Worm (Caenorhabditis elegans) whole organism, mixed stage, embryonic: ENCODE results near the gene irld-14.

Experiments used
- M03D4.4 ChIP-seq: sonication (generic microtip); optimal IDR thresholded peaks from 2 replicates; lab custom pipeline; 2017; ENCODE audit warnings: mild to moderate bottlenecking, missing genetic modification characterization, missing compliant biosample characterization
- bed-3 ChIP-seq: fragments of 200-800 bp; sonication (Bioruptor generic); optimal IDR thresholded peaks from 3 replicates; lab custom pipeline; 2018; ENCODE audit warnings: mild to moderate bottlenecking, missing genetic modification characterization, moderate library complexity, missing compliant biosample characterization
- ceh-39 ChIP-seq: fragments of 150-350 bp; optimal IDR thresholded peaks from 2 replicates; lab custom pipeline; 2014; ENCODE audit warnings: missing biosample characterization, missing genetic modification characterization
- ces-1 ChIP-seq: fragments of 150-350 bp; optimal IDR thresholded peaks from 2 replicates; lab custom pipeline; 2014; ENCODE audit warnings: missing biosample characterization, missing genetic modification reagents, missing genetic modification characterization
- elt-1 ChIP-seq: sonication (generic microtip); optimal IDR thresholded peaks from 2 replicates; lab custom pipeline; 2017; ENCODE audit warnings: missing genetic modification characterization, mild to moderate bottlenecking, missing compliant biosample characterization, antibody characterized with exemption, moderate library complexity, borderline replicate concordance; ENCODE audit not compliant: insufficient read depth
- elt-3 ChIP-seq: fragments of 150-350 bp; optimal IDR thresholded peaks from 2 replicates; lab custom pipeline; 2014; ENCODE audit warnings: missing biosample characterization, missing genetic modification characterization
- flh-1 ChIP-seq: fragments of 200-800 bp; sonication (Bioruptor generic); optimal IDR thresholded peaks from 2 replicates; lab custom pipeline; 2018; ENCODE audit warnings: mild to moderate bottlenecking, missing genetic modification characterization, moderate library complexity, missing compliant biosample characterization
- ham-2 ChIP-seq: fragments of 200-800 bp; sonication (Bioruptor generic); optimal IDR thresholded peaks from 2 replicates; lab custom pipeline; 2018; ENCODE audit warnings: mild to moderate bottlenecking, missing genetic modification characterization, missing compliant biosample characterization
- hlh-1 ChIP-seq: fragments of 150-350 bp; optimal IDR thresholded peaks from 2 replicates; lab custom pipeline; 2014; ENCODE audit warnings: missing biosample characterization, missing genetic modification reagents, missing genetic modification characterization
- lin-13 ChIP-seq: fragments of 150-350 bp; optimal IDR thresholded peaks from 2 replicates; lab custom pipeline; 2014; ENCODE audit warnings: missing biosample characterization, missing genetic modification characterization
- lin-32 ChIP-seq: fragments of 200-800 bp; sonication (Bioruptor generic); optimal IDR thresholded peaks from 2 replicates; lab custom pipeline; 2018; ENCODE audit warnings: mild to moderate bottlenecking, missing genetic modification characterization, missing compliant biosample characterization
- lsy-2 ChIP-seq: fragments of 150-350 bp; optimal IDR thresholded peaks from 2 replicates; lab custom pipeline; 2014; ENCODE audit warnings: missing biosample characterization, missing genetic modification characterization
- mab-5 ChIP-seq: fragments of 150-350 bp; optimal IDR thresholded peaks from 2 replicates; lab custom pipeline; 2014; ENCODE audit warnings: missing biosample characterization, missing genetic modification characterization
- mep-1 ChIP-seq: fragments of 150-350 bp; optimal IDR thresholded peaks from 2 replicates; lab custom pipeline; 2017; ENCODE audit warnings: missing biosample characterization, missing genetic modification reagents, missing genetic modification characterization, inconsistent platforms
- mls-2 ChIP-seq: sonication (generic microtip); optimal IDR thresholded peaks from 2 replicates; lab custom pipeline; 2016; ENCODE audit warnings: mild to moderate bottlenecking, missing genetic modification characterization, moderate library complexity, missing compliant biosample characterization
- nhr-12 ChIP-seq: fragments of 150-350 bp; optimal IDR thresholded peaks from 2 replicates; lab custom pipeline; 2014; ENCODE audit warnings: missing biosample characterization, missing genetic modification characterization
- nhr-2 ChIP-seq: fragments of 150-350 bp; optimal IDR thresholded peaks from 2 replicates; lab custom pipeline; 2014; ENCODE audit warnings: missing biosample characterization, missing genetic modification characterization
- nhr-237 ChIP-seq: fragments of 150-350 bp; optimal IDR thresholded peaks from 2 replicates; lab custom pipeline; 2014; ENCODE audit warnings: missing biosample characterization, missing genetic modification characterization
- nhr-28 ChIP-seq: fragments of 150-350 bp; optimal IDR thresholded peaks from 2 replicates; lab custom pipeline; 2014; ENCODE audit warnings: missing biosample characterization, missing genetic modification characterization
- nhr-76 ChIP-seq: sonication (generic microtip); optimal IDR thresholded peaks from 2 replicates; lab custom pipeline; 2017; ENCODE audit warnings: missing biosample characterization, missing genetic modification characterization
- pha-4 ChIP-seq: fragments of 150-350 bp; optimal IDR thresholded peaks from 2 replicates; lab custom pipeline; 2018; ENCODE audit warnings: missing biosample characterization, missing genetic modification reagents, missing genetic modification characterization
- sem-2 ChIP-seq: fragments of 200-800 bp; sonication (Bioruptor generic); optimal IDR thresholded peaks from 2 replicates; lab custom pipeline; 2018; ENCODE audit warnings: mild to moderate bottlenecking, missing genetic modification characterization, missing compliant biosample characterization
- snpc-4 ChIP-seq: fragments of 150-350 bp; optimal IDR thresholded peaks from 2 replicates; lab custom pipeline; 2014; ENCODE audit warnings: missing biosample characterization, missing genetic modification characterization
- sptf-1 ChIP-seq: sonication (generic microtip); optimal IDR thresholded peaks from 2 replicates; lab custom pipeline; 2017; ENCODE audit warnings: mild to moderate bottlenecking, missing genetic modification characterization, moderate library complexity, missing compliant biosample characterization
- tbx-8 ChIP-seq: fragments of 200-800 bp; sonication (Bioruptor generic); optimal IDR thresholded peaks from 2 replicates; lab custom pipeline; 2018; ENCODE audit warnings: mild to moderate bottlenecking, missing genetic modification characterization, moderate library complexity, missing compliant biosample characterization
- unc-120 ChIP-seq: sonication (generic microtip); optimal IDR thresholded peaks from 2 replicates; lab custom pipeline; 2017; ENCODE audit warnings: missing genetic modification characterization, missing compliant biosample characterization; ENCODE audit not compliant: poor library complexity, severe bottlenecking
- unc-39 ChIP-seq: fragments of 150-350 bp; optimal IDR thresholded peaks from 2 replicates; lab custom pipeline; 2014; ENCODE audit warnings: missing biosample characterization, missing genetic modification characterization
- zip-8 ChIP-seq: fragments of 150-350 bp; optimal IDR thresholded peaks from 2 replicates; lab custom pipeline; 2014; ENCODE audit warnings: missing biosample characterization, missing genetic modification characterization
- ztf-11 ChIP-seq: fragments of 150-350 bp; optimal IDR thresholded peaks from 2 replicates; lab custom pipeline; 2014; ENCODE audit warnings: missing biosample characterization, missing genetic modification characterization

The irld-14 gene

ce11 chrV:14990843-14991242, 5.5 kb upstream of the irld-14 start, which contains the start of the genes cdt-2 and T01C3.2:
Gene cdt-2 (minus strand): TSS chrV:14991126.
Gene T01C3.2 (plus strand): TSS chrV:14991168.
- TF ChIP-seq mep-1 (tag; lab: Kevin White, UChicago), result peak; percentile 28
- TF ChIP-seq sem-2 (GFP tag; lab: Kevin White, UChicago), result no peak
- peak; percentile 11 for TF ChIP-seq lsy-2 (tag; lab: Kevin White, UChicago)

- TF ChIP-seq nhr-12 (no peak), elt-1 (tag; lab: Kevin White, UChicago) (no peak), unc-120 (tag; lab: Kevin White, UChicago) (no peak), snpc-4 (no peak)
Observed at ce11 chrV:14991489-14991888, 4.8 kb upstream of the irld-14 start.

DNA sequence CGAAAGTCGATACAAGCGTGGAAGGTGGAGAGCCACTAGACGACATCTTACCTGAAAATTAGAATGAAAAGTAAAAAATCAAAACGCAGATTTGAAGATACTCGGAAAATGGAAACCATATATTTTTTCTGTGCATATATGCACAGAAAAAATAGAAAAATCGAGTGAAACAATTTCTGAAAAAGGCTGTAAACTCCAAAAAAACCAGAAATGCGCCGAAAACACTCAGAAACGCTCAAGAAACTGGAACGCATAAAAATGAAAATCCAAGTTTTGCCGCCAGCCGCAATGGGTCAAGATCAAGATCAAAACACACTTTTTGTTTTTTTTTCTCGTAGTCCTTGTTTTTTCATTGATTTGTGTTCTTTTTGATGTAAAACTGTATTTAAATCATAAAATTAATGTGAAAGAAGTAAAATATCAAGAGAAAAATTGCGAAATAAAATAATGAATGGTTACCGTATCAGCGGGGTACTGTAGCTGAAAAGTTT, 3.7 kb upstream of the irld-14 start, which contains the start of gene T01C3.3:
Gene T01C3.3, minus strand, starts transcription at position 51 of the 491 bp plus-strand sequence.
- no peak for TF ChIP-seq nhr-28
- TF ChIP-seq ham-2 (GFP tag; lab: Kevin White, UChicago), result no peak
- no peak for TF ChIP-seq lin-13 (tag; lab: Kevin White, UChicago)
- no peak for TF ChIP-seq hlh-1 (tag; lab: Kevin White, UChicago)
- TF ChIP-seq mab-5 (tag; lab: Kevin White, UChicago), result no peak
- no peak for TF ChIP-seq lsy-2 (tag; lab: Kevin White, UChicago)
- TF ChIP-seq nhr-2 (tag; lab: Kevin White, UChicago), result no peak
- TF ChIP-seq snpc-4, result no peak
- no peak for TF ChIP-seq elt-3 (tag; lab: Kevin White, UChicago)
- no peak for TF ChIP-seq ces-1 (GFP tag; lab: Kevin White, UChicago)
- no peak for TF ChIP-seq sem-2 (GFP tag; lab: Kevin White, UChicago)
- TF ChIP-seq, all 35 proteins: peak for 0

ce11 chrV:14993620-14994019, 2.7 kb upstream of the irld-14 start, which contains the start of gene fil-1:
Gene fil-1 (plus strand): TSS chrV:14993838.
- TF ChIP-seq nhr-76 (tag; lab: Kevin White, UChicago), result no peak
- no peak for TF ChIP-seq elt-3 (tag; lab: Kevin White, UChicago)
- no peak for TF ChIP-seq bed-3
- TF ChIP-seq pha-4 (tag; lab: Kevin White, UChicago), result no peak
- no peak for TF ChIP-seq ces-1 (GFP tag; lab: Kevin White, UChicago)
- TF ChIP-seq nhr-237, result no peak
- TF ChIP-seq ham-2 (GFP tag; lab: Kevin White, UChicago), result no peak
- no peak for TF ChIP-seq lin-32 (GFP tag; lab: Kevin White, UChicago)
- TF ChIP-seq flh-1, result no peak
- no peak for TF ChIP-seq M03D4.4

- TF ChIP-seq mls-2 (tag; lab: Kevin White, UChicago), result no peak
- no peak for TF ChIP-seq nhr-12
- TF ChIP-seq sptf-1 (tag; lab: Kevin White, UChicago), result no peak
- no peak for TF ChIP-seq hlh-1 (tag; lab: Kevin White, UChicago)
- no peak for TF ChIP-seq lin-13 (tag; lab: Kevin White, UChicago)
- no peak for TF ChIP-seq lin-32 (GFP tag; lab: Kevin White, UChicago)
- TF ChIP-seq sem-2 (GFP tag; lab: Kevin White, UChicago), result no peak
- TF ChIP-seq nhr-76 (tag; lab: Kevin White, UChicago), result no peak
- TF ChIP-seq unc-120 (tag; lab: Kevin White, UChicago), result no peak
- TF ChIP-seq nhr-28, result no peak
- no peak for TF ChIP-seq flh-1
- no peak for TF ChIP-seq unc-39 (tag; lab: Kevin White, UChicago)
- TF ChIP-seq, all 35 proteins: peak for 0
Observed at ce11 chrV:14999485-15000023, 3.2 kb downstream of the irld-14 start, which contains the start of gene T01C3.11. Gene T01C3.11 (plus strand): TSS chrV:14999535.

DNA sequence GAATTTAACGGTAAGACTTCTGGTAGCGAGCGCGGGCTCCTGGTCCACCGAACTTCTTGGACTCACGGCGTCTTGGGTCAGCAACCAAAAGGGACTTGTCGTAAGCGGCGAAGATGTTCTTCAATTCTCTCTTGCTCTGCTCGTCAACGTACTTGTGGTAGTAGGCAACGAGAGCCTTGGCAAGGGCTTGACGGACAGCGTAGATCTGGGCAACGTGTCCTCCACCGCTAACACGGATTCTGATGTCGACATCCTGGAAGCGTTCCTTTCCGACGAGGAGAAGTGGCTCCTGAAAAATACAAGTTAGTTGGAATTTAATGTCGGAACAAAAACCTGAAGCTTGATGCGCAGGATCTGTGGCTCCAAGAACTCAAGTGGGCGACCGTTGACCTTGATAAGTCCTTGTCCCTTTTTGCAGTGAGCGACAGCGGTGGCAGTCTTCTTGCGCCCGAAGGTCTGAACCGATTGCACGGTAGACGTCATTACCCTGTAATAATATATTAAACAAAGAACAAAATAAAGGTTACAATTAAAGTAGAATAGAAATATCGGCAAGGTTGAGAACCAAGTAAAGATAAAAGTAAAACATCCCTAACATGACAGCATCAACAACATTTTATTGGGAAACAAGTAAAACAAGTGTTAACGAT, 3.8 kb downstream of the irld-14 start, which contains the start of gene rps-16:
Gene rps-16, minus strand, starts transcription at position 487 of the 650 bp plus-strand sequence.
- no peak for TF ChIP-seq mls-2 (tag; lab: Kevin White, UChicago)
- TF ChIP-seq nhr-237, result no peak
- TF ChIP-seq lin-13 (tag; lab: Kevin White, UChicago), result no peak
- TF ChIP-seq lsy-2 (tag; lab: Kevin White, UChicago), result no peak
- no peak for TF ChIP-seq sem-2 (GFP tag; lab: Kevin White, UChicago)
- TF ChIP-seq zip-8 (tag; lab: Kevin White, UChicago), result no peak
- TF ChIP-seq ces-1 (GFP tag; lab: Kevin White, UChicago), result no peak
- TF ChIP-seq M03D4.4, result no peak
- no peak for TF ChIP-seq ceh-39 (tag; lab: Kevin White, UChicago)
- no peak for TF ChIP-seq tbx-8 (GFP tag; lab: Kevin White, UChicago)
- no peak for TF ChIP-seq ham-2 (GFP tag; lab: Kevin White, UChicago)
- TF ChIP-seq nhr-12, result no peak
- TF ChIP-seq ztf-11, result no peak
- TF ChIP-seq nhr-76 (tag; lab: Kevin White, UChicago), result no peak
- no peak for TF ChIP-seq hlh-1 (tag; lab: Kevin White, UChicago)
- TF ChIP-seq snpc-4, result no peak
